Worm (Caenorhabditis elegans): Measurements from ENCODE around the gene R03H10.4.
"Not testable (repeated sequence)": the region's sequence is repeated elsewhere in the genome, so short reads cannot be mapped to it uniquely, and the experiment has no call there.

ce11 chrII:4130074-4130663 lies 38.1 kb downstream of the R03H10.4 start:
- not testable (repeated sequence) for TF ChIP-seq cebp-1 (GFP tag; IDR thresholded peaks at IDR 0.05); cebp-1 (tag; optimal IDR thresholded peaks at IDR 0.05); unc-62 (GFP tag; optimal IDR thresholded peaks at IDR 0.05); F37B4.10 (GFP tag; IDR thresholded peaks at IDR 0.05); nfyb-1 (GFP tag; IDR thresholded peaks at IDR 0.05); ceh-40 (GFP tag; IDR thresholded peaks at IDR 0.05); mcd-1 (GFP tag; IDR thresholded peaks at IDR 0.05); F23B12.7 (tag; optimal IDR thresholded peaks at IDR 0.05; ENCODE audit: insufficient read depth); sea-2 (GFP tag; IDR thresholded peaks at IDR 0.05); egl-18 (GFP tag; IDR thresholded peaks at IDR 0.05); cebp-2 (GFP tag; IDR thresholded peaks at IDR 0.05); ztf-26 (tag; optimal IDR thresholded peaks at IDR 0.05); tbx-9 (tag; optimal IDR thresholded peaks at IDR 0.05; ENCODE audit: borderline replicate concordance); madf-6 (GFP tag; IDR thresholded peaks at IDR 0.05)
